Worm (Caenorhabditis elegans) whole organism, L2 larva: ENCODE results near the gene srh-25.
A peak's percentile ranks its signal among the peaks of the same experiment; 100 is the strongest.

Experiments used
- C34F6.9 ChIP-seq: fragments of 150-350 bp; optimal IDR thresholded peaks from 2 replicates; lab custom pipeline; 2014; ENCODE audit warnings: missing biosample characterization, missing genetic modification characterization
- F13H6.1 ChIP-seq: sonication (generic microtip); optimal IDR thresholded peaks from 2 replicates; lab custom pipeline; 2016; ENCODE audit warnings: missing genetic modification characterization, missing compliant biosample characterization
- R02D3.7 ChIP-seq: fragments of 150-350 bp; optimal IDR thresholded peaks from 2 replicates; lab custom pipeline; 2014; ENCODE audit warnings: missing biosample characterization, missing genetic modification characterization
- ZK546.5 ChIP-seq: sonication (generic microtip); optimal IDR thresholded peaks from 2 replicates; lab custom pipeline; 2017; ENCODE audit warnings: missing biosample characterization, missing genetic modification characterization
- alr-1 ChIP-seq: fragments of 150-350 bp; optimal IDR thresholded peaks from 2 replicates; lab custom pipeline; 2014; ENCODE audit warnings: missing biosample characterization, missing genetic modification characterization
- blmp-1 ChIP-seq: sonication (generic microtip); optimal IDR thresholded peaks from 2 replicates; lab custom pipeline; 2017; ENCODE audit warnings: missing genetic modification characterization, mild to moderate bottlenecking, missing compliant biosample characterization, antibody characterized with exemption, moderate library complexity; ENCODE audit not compliant: insufficient read depth
- crh-2 ChIP-seq: sonication (generic microtip); optimal IDR thresholded peaks from 2 replicates; lab custom pipeline; 2017; ENCODE audit warnings: missing biosample characterization, missing genetic modification characterization
- egl-27 ChIP-seq: sonication (generic microtip); optimal IDR thresholded peaks from 3 replicates; lab custom pipeline; 2017; ENCODE audit warnings: missing biosample characterization, missing genetic modification reagents, missing genetic modification characterization
- elt-1 ChIP-seq: fragments of 150-350 bp; optimal IDR thresholded peaks from 2 replicates; lab custom pipeline; 2014; ENCODE audit warnings: missing biosample characterization, missing genetic modification characterization
- fos-1 ChIP-seq: fragments of 150-350 bp; optimal IDR thresholded peaks from 2 replicates; lab custom pipeline; 2014; ENCODE audit warnings: missing biosample characterization, missing genetic modification characterization
- gmeb-1 ChIP-seq: fragments of 150-350 bp; optimal IDR thresholded peaks from 2 replicates; lab custom pipeline; 2014; ENCODE audit warnings: missing biosample characterization, missing genetic modification characterization
- lin-11 ChIP-seq: fragments of 150-350 bp; sonication (generic microtip); optimal IDR thresholded peaks from 2 replicates; lab custom pipeline; 2014; ENCODE audit warnings: missing biosample characterization, missing genetic modification characterization, inconsistent platforms, mixed read lengths
- lin-13 ChIP-seq: fragments of 150-350 bp; optimal IDR thresholded peaks from 2 replicates; lab custom pipeline; 2014; ENCODE audit warnings: missing biosample characterization, missing genetic modification reagents, missing genetic modification characterization
- lin-39 ChIP-seq: fragments of 150-350 bp; optimal IDR thresholded peaks from 2 replicates; lab custom pipeline; 2014; ENCODE audit warnings: missing biosample characterization, missing genetic modification reagents, missing genetic modification characterization
- lsy-2 ChIP-seq, 2 experiments: fragments of 150-350 bp in 1 of 2; sonication (generic microtip) in 1 of 2; optimal IDR thresholded peaks; 2 replicates each; lab custom pipeline; 2014 to 2017; ENCODE audit warnings: missing biosample characterization in 2 of 2, missing genetic modification characterization in 2 of 2
- mab-5 ChIP-seq: fragments of 150-350 bp; optimal IDR thresholded peaks from 2 replicates; lab custom pipeline; 2014; ENCODE audit warnings: missing biosample characterization, missing genetic modification characterization
- mbf-1 ChIP-seq: sonication (generic microtip); optimal IDR thresholded peaks from 2 replicates; lab custom pipeline; 2017; ENCODE audit warnings: missing biosample characterization, missing genetic modification characterization
- nhr-10 ChIP-seq: sonication (generic microtip); optimal IDR thresholded peaks from 2 replicates; lab custom pipeline; 2017; ENCODE audit warnings: missing biosample characterization, missing genetic modification characterization
- nhr-11 ChIP-seq: fragments of 150-350 bp; optimal IDR thresholded peaks from 2 replicates; lab custom pipeline; 2014; ENCODE audit warnings: missing biosample characterization, missing genetic modification characterization
- nhr-12 ChIP-seq: fragments of 150-350 bp; optimal IDR thresholded peaks from 2 replicates; lab custom pipeline; 2014; ENCODE audit warnings: missing biosample characterization, missing genetic modification characterization
- nhr-129 ChIP-seq: fragments of 150-350 bp; optimal IDR thresholded peaks from 2 replicates; lab custom pipeline; 2014; ENCODE audit warnings: missing biosample characterization, missing genetic modification characterization
- nhr-21 ChIP-seq: fragments of 150-350 bp; optimal IDR thresholded peaks from 2 replicates; lab custom pipeline; 2014; ENCODE audit warnings: missing biosample characterization, missing genetic modification characterization
- nhr-23 ChIP-seq: fragments of 150-350 bp; optimal IDR thresholded peaks from 2 replicates; lab custom pipeline; 2014; ENCODE audit warnings: missing biosample characterization, missing genetic modification reagents, missing genetic modification characterization
- nhr-25 ChIP-seq: fragments of 150-350 bp; sonication (generic microtip); optimal IDR thresholded peaks from 3 replicates; lab custom pipeline; 2014; ENCODE audit warnings: missing biosample characterization, missing genetic modification characterization
- nhr-6 ChIP-seq: fragments of 150-350 bp; optimal IDR thresholded peaks from 2 replicates; lab custom pipeline; 2014; ENCODE audit warnings: missing biosample characterization, missing genetic modification characterization
- nhr-77 ChIP-seq: fragments of 150-350 bp; optimal IDR thresholded peaks from 2 replicates; lab custom pipeline; 2014; ENCODE audit warnings: missing biosample characterization, missing genetic modification characterization
- peb-1 ChIP-seq: fragments of 150-350 bp; optimal IDR thresholded peaks from 2 replicates; lab custom pipeline; 2014; ENCODE audit warnings: missing biosample characterization, missing genetic modification characterization
- sem-4 ChIP-seq: fragments of 150-350 bp; optimal IDR thresholded peaks from 2 replicates; lab custom pipeline; 2014; ENCODE audit warnings: missing biosample characterization, missing genetic modification reagents, missing genetic modification characterization
- sma-9 ChIP-seq, 2 experiments: fragments of 150-350 bp in 1 of 2; sonication (generic microtip) in 1 of 2; optimal IDR thresholded peaks; 2 replicates each; lab custom pipeline; 2014 to 2016; ENCODE audit warnings: missing genetic modification characterization in 2 of 2, mild to moderate bottlenecking in 1 of 2, missing biosample characterization in 1 of 2, missing compliant biosample characterization in 1 of 2, missing genetic modification reagents in 1 of 2, moderate library complexity in 1 of 2
- snpc-4 ChIP-seq: fragments of 150-350 bp; optimal IDR thresholded peaks from 2 replicates; lab custom pipeline; 2014; ENCODE audit warnings: missing biosample characterization, missing genetic modification characterization
- unc-39 ChIP-seq: fragments of 150-350 bp; optimal IDR thresholded peaks from 2 replicates; lab custom pipeline; 2014; ENCODE audit warnings: missing biosample characterization, missing genetic modification characterization
- unc-55 ChIP-seq: fragments of 150-350 bp; sonication (generic microtip); optimal IDR thresholded peaks from 3 replicates; lab custom pipeline; 2014; ENCODE audit warnings: missing biosample characterization, missing genetic modification reagents, missing genetic modification characterization
- zag-1 ChIP-seq: fragments of 150-350 bp; optimal IDR thresholded peaks from 2 replicates; lab custom pipeline; 2014; ENCODE audit warnings: missing biosample characterization, missing genetic modification characterization
- ztf-1 ChIP-seq: fragments of 200-800 bp; sonication (Bioruptor generic); conservative IDR thresholded peaks from 2 replicates; pipeline ENCODE4 v1.3.6; 2022; ENCODE audit warnings: missing genetic modification characterization, missing compliant biosample characterization
- ztf-11 ChIP-seq: sonication (generic microtip); optimal IDR thresholded peaks from 2 replicates; lab custom pipeline; 2017; ENCODE audit warnings: missing biosample characterization, missing genetic modification characterization

srh-25 gene

DNA sequence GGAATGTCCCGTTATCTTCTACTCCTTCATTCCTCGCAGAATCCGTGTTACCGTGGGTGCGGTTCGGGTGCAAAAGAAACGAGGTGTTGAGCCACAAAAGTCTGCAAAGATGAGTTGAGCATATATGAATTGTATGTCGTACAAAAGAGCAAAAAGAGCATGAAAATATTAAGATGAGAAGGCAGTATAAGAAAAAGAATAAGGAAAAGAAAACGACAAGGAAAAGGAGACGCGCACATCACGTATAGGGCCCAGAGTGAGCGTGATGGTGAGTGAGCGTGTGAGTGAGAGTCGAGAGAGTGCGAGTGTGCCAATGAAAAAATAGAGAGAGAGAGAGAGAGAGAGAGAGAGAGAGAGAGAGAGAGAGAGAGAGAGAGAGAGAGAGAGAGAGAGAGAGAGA is 29.3 kb upstream of the srh-25 start, which contains the start of gene egl-10:
Gene egl-10, minus strand, starts transcription at position 101 of the 400 bp plus-strand sequence.
- TF ChIP-seq blmp-1 (tag; lab: Kevin White, UChicago) (no peak), sma-9 (GFP tag; optimal IDR thresholded peaks at IDR 0.05; lab: Kevin White, UChicago) (peak; percentile 26), sma-9 (tag; optimal IDR thresholded peaks at IDR 0.05; lab: Kevin White, UChicago) (no peak), nhr-129 (tag; lab: Kevin White, UChicago) (peak; percentile 14), lsy-2 (tag; optimal IDR thresholded peaks at IDR 0.05; lab: Kevin White, UChicago) (peak in 1 of 2 experiments; percentile 8)
- TF ChIP-seq, all 48 proteins: peak for 3

DNA sequence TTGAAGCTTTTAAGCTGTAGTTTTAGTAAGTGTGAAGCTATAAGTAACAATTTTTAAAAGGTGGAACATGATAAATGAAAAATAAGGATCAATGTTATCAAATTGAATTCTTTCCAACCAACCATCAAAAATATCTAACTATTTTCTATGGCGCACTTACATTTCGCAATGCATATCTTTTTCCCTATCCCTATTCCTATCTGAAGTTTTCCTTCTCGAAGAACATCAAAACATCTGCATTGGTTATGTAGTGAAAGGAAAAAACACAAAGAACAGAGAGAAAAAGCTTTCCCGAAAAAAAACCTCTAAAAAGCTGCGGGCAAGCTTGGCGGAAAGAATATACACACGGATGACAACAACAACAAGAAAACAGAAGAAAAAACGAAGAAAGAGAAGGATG is 27.0 kb upstream of the srh-25 start:
- TF ChIP-seq snpc-4 (no peak), unc-55 (peak; percentile 38)

DNA sequence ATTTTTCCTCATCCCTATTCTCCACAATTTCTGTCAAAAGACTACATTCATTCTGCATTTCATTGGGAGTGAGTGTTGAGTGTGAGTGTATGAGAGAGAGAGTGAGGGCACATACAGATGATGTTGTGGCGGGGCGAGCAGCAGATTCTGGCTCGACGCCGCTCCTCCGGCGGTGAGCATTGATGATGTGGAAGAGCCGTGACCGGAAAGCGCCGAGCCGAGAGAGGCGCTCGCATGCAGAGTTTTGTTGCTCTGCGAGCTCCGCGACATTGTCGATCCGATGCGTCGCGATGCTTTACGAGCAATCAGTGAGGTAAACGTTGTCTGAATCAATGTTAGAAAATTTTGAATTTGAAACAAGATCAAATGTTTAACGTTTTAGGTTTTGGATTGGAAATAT is 22.1 kb upstream of the srh-25 start:
- TF ChIP-seq alr-1 (tag; lab: Kevin White, UChicago), result no peak
- TF ChIP-seq nhr-23 (tag; lab: Kevin White, UChicago), result no peak
- no peak for TF ChIP-seq nhr-21 (tag; lab: Kevin White, UChicago)
- no peak for TF ChIP-seq peb-1 (tag; lab: Kevin White, UChicago)
- TF ChIP-seq ZK546.5 (tag; lab: Kevin White, UChicago), result no peak
- no peak for TF ChIP-seq zag-1 (tag; lab: Kevin White, UChicago)
- no peak for TF ChIP-seq nhr-129 (tag; lab: Kevin White, UChicago)
- TF ChIP-seq elt-1 (tag; lab: Kevin White, UChicago), result no peak
- TF ChIP-seq sem-4 (tag; lab: Kevin White, UChicago), result no peak
- no peak for TF ChIP-seq R02D3.7 (tag; lab: Kevin White, UChicago)
- TF ChIP-seq crh-2 (tag; lab: Kevin White, UChicago), result no peak
- no peak for TF ChIP-seq lin-39 (tag; lab: Kevin White, UChicago)
- TF ChIP-seq mab-5 (tag; lab: Kevin White, UChicago), result no peak

DNA sequence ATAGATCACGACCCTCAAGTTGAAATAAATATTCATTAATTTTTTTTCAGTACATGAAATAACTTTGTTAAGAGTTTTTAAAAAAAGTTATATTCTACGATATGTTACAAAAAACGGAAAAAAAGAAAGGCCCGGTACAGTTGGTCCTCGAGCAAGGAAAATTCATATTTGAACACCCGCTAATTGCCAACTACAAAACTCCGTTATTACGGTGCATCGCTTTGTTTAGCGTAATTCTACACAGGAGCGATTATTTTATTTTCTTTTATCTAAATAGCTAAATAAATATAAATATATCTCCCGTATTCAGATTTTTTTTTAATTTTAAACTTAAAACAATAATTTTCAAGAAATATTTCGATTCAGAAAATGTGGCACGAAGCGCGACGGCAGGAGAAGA is 16.8 kb upstream of the srh-25 start, which contains the start of gene F28C1.1:
Gene F28C1.1, plus strand, starts transcription at position 365 of the 400 bp plus-strand sequence.
- TF ChIP-seq F13H6.1 (tag; lab: Kevin White, UChicago), result no peak
- no peak for TF ChIP-seq crh-2 (tag; lab: Kevin White, UChicago)
- no peak for TF ChIP-seq nhr-129 (tag; lab: Kevin White, UChicago)
- no peak for TF ChIP-seq snpc-4
- no peak for TF ChIP-seq nhr-6
- no peak for TF ChIP-seq nhr-11 (tag; lab: Kevin White, UChicago)
- no peak for TF ChIP-seq nhr-12
- peak; percentile 29 for TF ChIP-seq R02D3.7 (tag; lab: Kevin White, UChicago)
- no peak for TF ChIP-seq nhr-77 (tag; lab: Kevin White, UChicago)
- TF ChIP-seq mbf-1 (tag; lab: Kevin White, UChicago), result no peak
- TF ChIP-seq ztf-11 (tag; lab: Kevin White, UChicago), result no peak
- no peak for TF ChIP-seq lin-11 (tag; lab: Kevin White, UChicago)
- TF ChIP-seq peb-1 (tag; lab: Kevin White, UChicago), result no peak
- TF ChIP-seq lin-13, result peak; percentile 7
- TF ChIP-seq sem-4 (tag; lab: Kevin White, UChicago), result no peak
- TF ChIP-seq unc-39, result no peak
- TF ChIP-seq gmeb-1 (tag; lab: Kevin White, UChicago), result peak; percentile 89
- TF ChIP-seq nhr-21 (tag; lab: Kevin White, UChicago), result no peak
- TF ChIP-seq ztf-1 (GFP tag; lab: Robert Waterston, UW), result no peak
- peak; percentile 40 for TF ChIP-seq C34F6.9
- TF ChIP-seq unc-55, result peak; percentile 62

DNA sequence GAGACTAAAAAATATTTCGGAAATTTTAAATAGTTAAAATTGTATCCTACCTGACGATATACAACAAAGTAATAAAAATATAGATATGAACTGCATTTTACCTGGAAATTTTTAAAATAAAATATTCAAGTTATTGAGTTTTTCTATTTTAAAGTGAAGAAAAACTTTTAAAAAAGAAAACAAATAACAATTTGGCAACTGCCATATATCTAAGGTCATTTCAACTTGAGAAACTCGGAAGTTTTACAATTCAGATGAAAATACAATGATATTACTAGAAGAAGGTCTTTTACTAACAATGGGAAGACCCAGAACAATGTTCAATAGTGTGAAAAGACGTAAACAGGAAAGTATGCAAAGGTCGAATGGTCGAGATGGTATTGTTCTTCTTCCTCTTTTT is 16.3 kb upstream of the srh-25 start, which contains the start of gene C54D10.10:
Gene C54D10.10, minus strand, starts transcription at position 101 of the 400 bp plus-strand sequence.
- TF ChIP-seq egl-27 (tag; lab: Kevin White, UChicago) (no peak), nhr-10 (no peak), fos-1 (no peak), alr-1 (tag; lab: Kevin White, UChicago) (no peak), nhr-77 (tag; lab: Kevin White, UChicago) (no peak), nhr-12 (no peak), F13H6.1 (tag; lab: Kevin White, UChicago) (no peak), nhr-25 (tag; lab: Kevin White, UChicago) (peak; percentile 41)
